Worm (Caenorhabditis elegans): Measurements from ENCODE around the gene R13A5.11.

R13A5.11 gene

DNA sequence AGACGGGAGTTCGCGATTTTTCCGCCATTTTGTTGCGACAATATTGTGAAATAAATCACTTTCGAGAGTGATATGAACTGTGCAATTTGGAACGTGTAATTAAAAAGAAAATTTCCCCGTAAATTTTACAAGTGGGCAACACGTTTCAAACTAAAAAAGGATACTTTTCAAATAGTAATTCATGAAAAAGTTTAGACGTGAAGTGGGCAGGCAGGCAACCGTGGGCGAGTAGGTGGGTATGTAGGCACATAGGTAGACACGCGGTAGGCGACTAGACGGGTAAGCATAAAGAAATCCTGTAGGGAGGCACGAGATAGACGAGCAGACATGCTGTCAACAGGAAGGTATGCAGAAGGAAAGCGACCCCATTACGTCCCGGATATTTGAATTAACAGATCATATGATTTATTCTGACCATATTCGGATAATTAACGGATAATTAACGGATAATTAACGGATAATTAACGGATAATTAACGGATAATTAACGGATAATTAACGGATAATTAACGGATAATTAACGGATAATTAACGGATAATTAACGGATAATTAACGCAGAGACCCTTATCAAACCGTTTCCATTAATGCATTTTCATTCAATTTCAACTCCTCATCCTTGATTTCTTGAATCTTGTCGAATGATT lies at the start of gene R13A5.11:
R13A5.11 (minus strand) TSS at position 51 of the 644 bp plus-strand sequence.
- no peak for TF ChIP-seq unc-39 (tag; optimal IDR thresholded peaks at IDR 0.05)
- TF ChIP-seq lin-39 (tag; optimal IDR thresholded peaks at IDR 0.05): no peak
- TF ChIP-seq pqm-1 (tag; optimal IDR thresholded peaks at IDR 0.05): no peak
- no peak for TF ChIP-seq ztf-4 (tag; optimal IDR thresholded peaks at IDR 0.05)
- no peak for TF ChIP-seq tbx-2 (tag; optimal IDR thresholded peaks at IDR 0.05)
- no peak for TF ChIP-seq lsy-12 (tag; optimal IDR thresholded peaks at IDR 0.05)
- no peak for TF ChIP-seq ceh-16 (tag; optimal IDR thresholded peaks at IDR 0.05)
- no peak for TF ChIP-seq ceh-9 (tag; optimal IDR thresholded peaks at IDR 0.05)

DNA sequence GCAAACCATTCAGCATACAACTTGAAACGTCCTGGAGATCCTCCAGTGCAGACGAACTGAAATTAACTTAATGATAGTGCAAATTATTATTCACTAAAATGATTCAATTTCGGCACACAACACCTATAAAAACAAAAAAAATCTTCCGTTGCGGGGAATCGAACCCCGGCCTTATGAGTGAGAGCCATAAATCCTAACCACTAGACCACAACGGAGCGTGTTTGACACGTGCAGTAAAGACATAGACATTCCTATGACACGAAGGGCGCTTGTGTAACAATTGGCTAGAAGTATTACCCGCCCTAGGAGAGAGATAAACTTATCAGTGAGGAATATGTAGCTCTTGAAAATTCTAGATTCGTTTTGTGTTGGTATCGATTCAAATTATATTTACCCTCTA lies 48.9 kb upstream of the R13A5.11 start:
- TF ChIP-seq nhr-25 (tag; optimal IDR thresholded peaks at IDR 0.05) (peak; percentile 13), lin-15B (tag; optimal IDR thresholded peaks at IDR 0.05) (no peak), nhr-43 (tag; optimal IDR thresholded peaks at IDR 0.05; ENCODE audit: poor library complexity, severe bottlenecking) (peak; percentile 66), daf-12 (tag; optimal IDR thresholded peaks at IDR 0.05) (no peak), pqm-1 (tag; optimal IDR thresholded peaks at IDR 0.05) (peak; percentile 27), elt-2 (tag; optimal IDR thresholded peaks at IDR 0.05) (peak; percentile 23), mdl-1 (tag; optimal IDR thresholded peaks at IDR 0.05) (peak; percentile 45), nhr-23 (tag; optimal IDR thresholded peaks at IDR 0.05) (peak; percentile 2)

DNA sequence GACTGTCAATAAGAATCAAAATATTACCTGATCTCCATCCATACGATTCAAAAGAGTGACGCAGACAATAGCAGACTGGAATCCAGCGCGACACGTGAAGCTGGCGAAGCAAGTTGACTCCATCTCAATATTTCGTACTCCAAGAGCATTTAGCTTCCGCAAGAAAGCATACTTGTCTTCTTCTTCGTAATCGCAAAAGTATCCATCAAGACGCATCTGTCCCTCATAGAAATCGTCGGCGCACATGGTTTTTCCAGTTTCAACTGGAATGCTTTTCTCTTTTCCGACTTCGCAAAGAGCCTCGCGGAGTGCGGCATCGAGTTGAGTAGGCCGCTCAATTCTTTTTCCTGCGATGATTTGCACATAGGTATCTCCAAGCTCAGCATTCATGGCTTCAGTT lies 48.2 kb upstream of the R13A5.11 start:
- no peak for TF ChIP-seq mdl-1 (tag; optimal IDR thresholded peaks at IDR 0.05)

DNA sequence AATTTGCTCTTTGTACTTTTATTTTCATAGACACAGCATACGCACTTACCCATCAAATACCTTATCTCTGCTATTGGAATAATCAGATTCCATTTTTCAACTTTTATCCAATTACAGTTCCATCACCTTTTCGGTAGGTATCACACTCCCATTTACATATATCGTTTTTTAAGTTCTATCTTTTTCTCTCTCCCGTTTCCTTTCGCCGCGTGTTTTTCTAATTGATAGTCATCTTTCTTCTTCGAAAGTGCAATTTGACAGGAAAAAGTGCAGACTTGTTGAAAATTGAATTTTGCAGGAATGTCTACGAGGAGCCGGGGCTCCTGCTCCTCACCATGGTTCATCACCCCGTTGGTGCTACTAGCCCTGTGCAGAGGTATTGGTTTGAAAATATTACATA lies 32.0 kb upstream of the R13A5.11 start, which contains the start of gene fbn-1:
fbn-1 (plus strand) TSS at position 301 of the 400 bp plus-strand sequence.
- no peak for TF ChIP-seq mml-1 (tag; optimal IDR thresholded peaks at IDR 0.05)
- no peak for TF ChIP-seq nhr-237 (tag; optimal IDR thresholded peaks at IDR 0.05)
- TF ChIP-seq ceh-9 (tag; optimal IDR thresholded peaks at IDR 0.05): no peak
- TF ChIP-seq pqm-1 (tag; optimal IDR thresholded peaks at IDR 0.05): no peak
- TF ChIP-seq daf-12 (tag; optimal IDR thresholded peaks at IDR 0.05): no peak
- TF ChIP-seq eor-1 (tag; optimal IDR thresholded peaks at IDR 0.05): no peak
- TF ChIP-seq skn-1 (tag; optimal IDR thresholded peaks at IDR 0.05): no peak
- no peak for TF ChIP-seq mdl-1 (tag; optimal IDR thresholded peaks at IDR 0.05)
- TF ChIP-seq nhr-23 (tag; optimal IDR thresholded peaks at IDR 0.05): no peak
- TF ChIP-seq egl-5 (tag; optimal IDR thresholded peaks at IDR 0.05): no peak
- no peak for TF ChIP-seq fos-1 (tag; optimal IDR thresholded peaks at IDR 0.05)
- TF ChIP-seq aly-2 (tag; optimal IDR thresholded peaks at IDR 0.05): no peak
- no peak for TF ChIP-seq ZK546.5 (tag; optimal IDR thresholded peaks at IDR 0.05)
- TF ChIP-seq ztf-11 (tag; optimal IDR thresholded peaks at IDR 0.05): no peak
- TF ChIP-seq tbx-2 (tag; optimal IDR thresholded peaks at IDR 0.05): no peak
- TF ChIP-seq nhr-28 (tag; optimal IDR thresholded peaks at IDR 0.05): no peak
- no peak for TF ChIP-seq nhr-25 (tag; optimal IDR thresholded peaks at IDR 0.05)
- no peak for TF ChIP-seq nhr-67 (tag; optimal IDR thresholded peaks at IDR 0.05)
- TF ChIP-seq ztf-4 (tag; optimal IDR thresholded peaks at IDR 0.05): no peak

DNA sequence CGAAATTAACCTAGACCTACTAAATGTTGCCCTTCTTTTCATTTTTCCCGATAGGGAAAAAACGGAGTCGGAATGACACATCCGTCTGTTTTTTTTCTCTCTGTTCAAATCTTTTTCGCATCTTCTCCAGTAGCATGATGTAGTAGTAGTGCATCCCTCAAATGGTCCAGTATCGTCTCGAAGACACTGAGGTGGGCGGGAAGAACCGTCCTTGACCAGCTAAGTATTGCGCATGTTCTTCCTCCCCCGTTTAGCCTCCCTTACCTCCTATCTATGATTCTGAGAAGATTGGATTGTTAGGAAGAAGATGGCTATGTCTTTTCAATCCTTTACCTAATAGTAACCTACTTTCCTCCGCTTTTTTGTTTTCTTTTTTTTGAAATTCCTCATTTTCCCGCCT lies 29.8 kb upstream of the R13A5.11 start:
- TF ChIP-seq elt-3 (tag; optimal IDR thresholded peaks at IDR 0.05) (peak in 1 of 3 experiments; percentile 64), nhr-23 (tag; optimal IDR thresholded peaks at IDR 0.05) (peak; percentile 3), lin-15B (tag; optimal IDR thresholded peaks at IDR 0.05) (no peak), ceh-82 (tag; optimal IDR thresholded peaks at IDR 0.05) (no peak), nhr-25 (tag; optimal IDR thresholded peaks at IDR 0.05) (peak; percentile 12)

DNA sequence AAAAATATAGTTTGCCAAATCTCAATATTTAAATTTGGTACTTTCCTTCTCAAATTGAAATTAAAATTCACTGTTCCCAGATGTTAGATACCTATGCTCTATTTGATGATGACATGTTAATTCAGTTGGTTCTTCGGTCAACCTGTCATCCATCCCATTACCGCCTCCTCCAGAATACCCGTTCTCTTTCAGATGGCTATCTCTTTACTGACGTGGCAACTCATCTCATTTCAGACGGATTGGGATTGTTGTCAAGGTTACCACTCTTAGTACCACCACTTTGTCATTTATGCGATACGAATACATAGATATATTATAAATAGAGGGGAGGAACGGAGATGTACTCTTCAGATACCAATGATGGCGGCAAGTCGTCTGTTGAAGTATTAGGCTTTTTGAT lies 28.2 kb upstream of the R13A5.11 start:
- TF ChIP-seq ceh-9 (tag; optimal IDR thresholded peaks at IDR 0.05) (no peak), hmg-11 (tag; optimal IDR thresholded peaks at IDR 0.05) (no peak), unc-39 (tag; optimal IDR thresholded peaks at IDR 0.05) (no peak), fkh-10 (GFP tag; optimal IDR thresholded peaks at IDR 0.05) (no peak), nhr-77 (tag; optimal IDR thresholded peaks at IDR 0.05) (no peak), lin-39 (tag; optimal IDR thresholded peaks at IDR 0.05) (no peak), nhr-12 (tag; optimal IDR thresholded peaks at IDR 0.05) (no peak), sea-2 (GFP tag; optimal IDR thresholded peaks at IDR 0.05) (no peak), aly-2 (tag; optimal IDR thresholded peaks at IDR 0.05) (no peak)
